Worm (Caenorhabditis elegans): ENCODE data around the gene pigb-1.

pigb-1 gene

ce11 chrII:5040631-5041156, 47.8 kb upstream of the pigb-1 start, which contains the start of gene F33G12.7:
Gene F33G12.7, minus strand, starts transcription at chrII:5040681.
- no peak for TF ChIP-seq aly-2 (tag; optimal IDR thresholded peaks at IDR 0.05)
- TF ChIP-seq lsy-2 (tag; optimal IDR thresholded peaks at IDR 0.05): peak in 1 of 2 experiments; percentile 43
- peak in 1 of 2 experiments; percentile 22 for TF ChIP-seq efl-1 (optimal IDR thresholded peaks at IDR 0.05)
- peak; percentile 46 to 84 for TF ChIP-seq efl-1 (GFP tag; optimal IDR thresholded peaks at IDR 0.05 in 1 of 2)
- TF ChIP-seq dpl-1 (GFP tag; optimal IDR thresholded peaks at IDR 0.05): peak in 2 of 3 experiments; percentile 16 to 59
- no peak for TF ChIP-seq nhr-85 (tag)
- TF ChIP-seq C16A3.4 (tag; optimal IDR thresholded peaks at IDR 0.05): no peak
- TF ChIP-seq swsn-7 (tag; optimal IDR thresholded peaks at IDR 0.05): no peak
- peak in 1 of 2 experiments; percentile 50 for TF ChIP-seq lin-35 (GFP tag; optimal IDR thresholded peaks at IDR 0.05)
- TF ChIP-seq sup-37 (GFP tag; optimal IDR thresholded peaks at IDR 0.05): no peak

ce11 chrII:5039912-5040311, 47.0 kb upstream of the pigb-1 start, which contains the start of gene golg-2:
Gene golg-2, minus strand, starts transcription at chrII:5040091.
- TF ChIP-seq mep-1 (tag; optimal IDR thresholded peaks at IDR 0.05): peak; percentile 29
- peak in 1 of 3 experiments; percentile 42 for TF ChIP-seq dpl-1 (GFP tag; optimal IDR thresholded peaks at IDR 0.05)
- peak; percentile 79 for TF ChIP-seq F16B12.6 (tag; optimal IDR thresholded peaks at IDR 0.05)
- TF ChIP-seq efl-1 (optimal IDR thresholded peaks at IDR 0.05): peak; percentile 10 to 33
- TF ChIP-seq efl-1 (GFP tag; optimal IDR thresholded peaks at IDR 0.05 in 1 of 2): peak; percentile 38 to 84
- no peak for TF ChIP-seq ztf-4 (tag; optimal IDR thresholded peaks at IDR 0.05)
- TF ChIP-seq blmp-1 (tag; optimal IDR thresholded peaks at IDR 0.05): peak; percentile 20
- TF ChIP-seq lsy-2 (tag; optimal IDR thresholded peaks at IDR 0.05): peak; percentile 6 to 31
- TF ChIP-seq ama-1 (optimal IDR thresholded peaks at IDR 0.05): no peak
- TF ChIP-seq lin-35 (GFP tag; optimal IDR thresholded peaks at IDR 0.05): peak in 1 of 2 experiments; percentile 55
- TF ChIP-seq aly-2 (tag; optimal IDR thresholded peaks at IDR 0.05): no peak
- no peak for TF ChIP-seq nhr-71 (tag; optimal IDR thresholded peaks at IDR 0.05)
- TF ChIP-seq skn-1 (tag; optimal IDR thresholded peaks at IDR 0.05): no peak

- TF ChIP-seq nhr-90 (tag; optimal IDR thresholded peaks at IDR 0.05; ENCODE audit: poor library complexity) (no peak), efl-1 (optimal IDR thresholded peaks at IDR 0.05) (no peak), efl-1 (GFP tag; optimal IDR thresholded peaks at IDR 0.05 in 1 of 2) (peak in 1 of 2 experiments; percentile 53), nhr-237 (tag; optimal IDR thresholded peaks at IDR 0.05) (no peak), lin-15B (tag; optimal IDR thresholded peaks at IDR 0.05) (no peak)
Measured at ce11 chrII:5036128-5036527, 43.3 kb upstream of the pigb-1 start, which contains the start of gene lrr-1. Gene lrr-1, minus strand, starts transcription at chrII:5036439.

- TF ChIP-seq ces-1 (GFP tag; optimal IDR thresholded peaks at IDR 0.05) (no peak), lin-15B (tag; optimal IDR thresholded peaks at IDR 0.05) (no peak), ceh-90 (tag; optimal IDR thresholded peaks at IDR 0.05) (no peak), nhr-20 (tag; optimal IDR thresholded peaks at IDR 0.05) (no peak), hpl-2 (GFP tag; optimal IDR thresholded peaks at IDR 0.05) (no peak), jun-1 (tag; optimal IDR thresholded peaks at IDR 0.05) (no peak), fos-1 (tag; optimal IDR thresholded peaks at IDR 0.05) (no peak), nhr-237 (tag; optimal IDR thresholded peaks at IDR 0.05) (no peak), nhr-71 (tag; optimal IDR thresholded peaks at IDR 0.05) (no peak), ama-1 (optimal IDR thresholded peaks at IDR 0.05) (no peak), nhr-76 (tag; optimal IDR thresholded peaks at IDR 0.05) (no peak), ztf-4 (tag; optimal IDR thresholded peaks at IDR 0.05) (no peak), pqm-1 (tag; optimal IDR thresholded peaks at IDR 0.05) (no peak), unc-30 (tag; optimal IDR thresholded peaks at IDR 0.05) (no peak), mef-2 (tag; optimal IDR thresholded peaks at IDR 0.05) (no peak)
Measured at ce11 chrII:5033935-5034334, 41.1 kb upstream of the pigb-1 start, which contains the start of gene F33G12.3. Gene F33G12.3, minus strand, starts transcription at chrII:5034035.

ce11 chrII:5032669-5033068, 39.8 kb upstream of the pigb-1 start:
- TF ChIP-seq nhr-71 (tag; optimal IDR thresholded peaks at IDR 0.05): peak; percentile 71
- TF ChIP-seq tbx-2 (tag; optimal IDR thresholded peaks at IDR 0.05): peak; percentile 27
- TF ChIP-seq swsn-7 (tag; optimal IDR thresholded peaks at IDR 0.05): peak; percentile 60
- no peak for TF ChIP-seq lin-15B (tag; optimal IDR thresholded peaks at IDR 0.05)
- TF ChIP-seq fkh-4 (tag; optimal IDR thresholded peaks at IDR 0.05; ENCODE audit: borderline replicate concordance): no peak
- TF ChIP-seq mdl-1 (tag; optimal IDR thresholded peaks at IDR 0.05): peak in 1 of 2 experiments; percentile 58
- TF ChIP-seq nhr-77 (tag; optimal IDR thresholded peaks at IDR 0.05): peak; percentile 9
- no peak for TF ChIP-seq ets-5 (GFP tag; IDR thresholded peaks at IDR 0.05)
- TF ChIP-seq lir-3 (tag; optimal IDR thresholded peaks at IDR 0.05; ENCODE audit: poor library complexity): peak; percentile 30
- peak; percentile 48 for TF ChIP-seq F16B12.6 (tag; optimal IDR thresholded peaks at IDR 0.05)
- TF ChIP-seq ceh-90 (tag; optimal IDR thresholded peaks at IDR 0.05): no peak
- TF ChIP-seq sptf-1 (tag; optimal IDR thresholded peaks at IDR 0.05): no peak
- peak; percentile 48 for TF ChIP-seq fkh-8 (tag; optimal IDR thresholded peaks at IDR 0.05)
- peak; percentile 69 for TF ChIP-seq nhr-20 (tag; optimal IDR thresholded peaks at IDR 0.05)
- peak; percentile 74 for TF ChIP-seq nhr-47 (tag; optimal IDR thresholded peaks at IDR 0.05)
- peak; percentile 66 for TF ChIP-seq dsc-1 (tag; optimal IDR thresholded peaks at IDR 0.05)
- no peak for TF ChIP-seq alr-1 (tag; optimal IDR thresholded peaks at IDR 0.05; ENCODE audit: borderline replicate concordance)
- peak; percentile 69 for TF ChIP-seq rnt-1 (tag; optimal IDR thresholded peaks at IDR 0.05)
- peak; percentile 41 for TF ChIP-seq C16A3.4 (tag; optimal IDR thresholded peaks at IDR 0.05)
- peak; percentile 38 for TF ChIP-seq nhr-90 (tag; optimal IDR thresholded peaks at IDR 0.05; ENCODE audit: poor library complexity)
- TF ChIP-seq vab-15 (tag; optimal IDR thresholded peaks at IDR 0.05): peak; percentile 34

Data from whole organism, L1 larva.